Worm (Caenorhabditis elegans) whole organism, late embryonic: ENCODE data around the gene F23B12.4.

Experiments
- ceh-9 ChIP-seq: sonication (generic microtip); optimal IDR thresholded peaks from 2 replicates; lab custom pipeline; 2016; ENCODE audit warnings: mild to moderate bottlenecking, missing genetic modification characterization, inconsistent platforms, missing compliant biosample characterization
- dmd-4 ChIP-seq: sonication (generic microtip); optimal IDR thresholded peaks from 2 replicates; lab custom pipeline; 2016; ENCODE audit warnings: borderline replicate concordance, missing genetic modification characterization, missing compliant biosample characterization
- odd-2 ChIP-seq: sonication (generic microtip); optimal IDR thresholded peaks from 2 replicates; lab custom pipeline; 2017; ENCODE audit warnings: antibody characterized with exemption, mild to moderate bottlenecking, missing genetic modification characterization, missing compliant biosample characterization
- pag-3 ChIP-seq: sonication (generic microtip); optimal IDR thresholded peaks from 2 replicates; lab custom pipeline; 2016; ENCODE audit warnings: missing compliant biosample characterization, missing genetic modification characterization, borderline replicate concordance
- pha-2 ChIP-seq: sonication (generic microtip); optimal IDR thresholded peaks from 2 replicates; lab custom pipeline; 2017; ENCODE audit warnings: mild to moderate bottlenecking, missing genetic modification characterization, missing compliant biosample characterization
- pha-4 ChIP-seq: fragments of 150-350 bp; optimal IDR thresholded peaks from 2 replicates; lab custom pipeline; 2018; ENCODE audit warnings: missing biosample characterization, missing genetic modification reagents, missing genetic modification characterization
- pqm-1 ChIP-seq: sonication (generic microtip); optimal IDR thresholded peaks from 2 replicates; lab custom pipeline; 2016; ENCODE audit warnings: missing genetic modification characterization, missing compliant biosample characterization
- sdc-2 ChIP-seq: sonication (generic microtip); optimal IDR thresholded peaks from 2 replicates; lab custom pipeline; 2016; ENCODE audit warnings: missing genotype, missing genetic modification characterization, missing compliant biosample characterization
- syd-9 ChIP-seq: sonication (generic microtip); optimal IDR thresholded peaks from 2 replicates; lab custom pipeline; 2016; ENCODE audit warnings: mild to moderate bottlenecking, missing genetic modification characterization, moderate library complexity, missing compliant biosample characterization
- unc-55 ChIP-seq: sonication (generic microtip); optimal IDR thresholded peaks from 2 replicates; lab custom pipeline; 2017; ENCODE audit warnings: missing biosample characterization, missing genetic modification reagents, missing genetic modification characterization
- unc-86 ChIP-seq: sonication (generic microtip); optimal IDR thresholded peaks from 2 replicates; lab custom pipeline; 2016; ENCODE audit warnings: missing genetic modification characterization, missing compliant biosample characterization

- no peak for TF ChIP-seq ceh-9 (tag; lab: Kevin White, UChicago)
- no peak for TF ChIP-seq pha-4
- no peak for TF ChIP-seq odd-2 (tag; lab: Kevin White, UChicago)
- TF ChIP-seq unc-55 (GFP tag; lab: Kevin White, UChicago): no peak
- TF ChIP-seq pqm-1 (tag; lab: Kevin White, UChicago): no peak
- no peak for TF ChIP-seq pha-2 (tag; lab: Kevin White, UChicago)
- no peak for TF ChIP-seq pag-3 (tag; lab: Kevin White, UChicago)
- TF ChIP-seq sdc-2 (tag; lab: Kevin White, UChicago): no peak
- no peak for TF ChIP-seq syd-9
- TF ChIP-seq unc-86 (tag; lab: Kevin White, UChicago): no peak
- no peak for TF ChIP-seq dmd-4
Measured at ce11 chrV:14449397-14449796, 8.5 kb downstream of the F23B12.4 start, which contains the start of gene F23B12.7.
